Fruit fly (Drosophila melanogaster) whole organism, embryonic: ENCODE measurements around the gene Scr.
A peak's percentile ranks its signal among the peaks of the same experiment; 100 is the strongest.

ENCODE experiments used
- Aef1 ChIP-seq: fragments of 200-800 bp; sonication (Bioruptor generic); IDR thresholded peaks from 3 replicates; pipeline ENCODE4 v1.3.6; 2022; ENCODE audit warnings: missing biosample characterization, missing genetic modification characterization
- Atf-2 ChIP-seq: fragments of 200-800 bp; sonication (Bioruptor generic); optimal IDR thresholded peaks from 2 replicates; lab custom pipeline; 2016; ENCODE audit warnings: missing biosample characterization, missing genetic modification characterization
- Atf3 ChIP-seq: fragments of 200-800 bp; sonication (Bioruptor generic); optimal IDR thresholded peaks from 3 replicates; lab custom pipeline; 2016; ENCODE audit warnings: missing biosample characterization, missing genetic modification characterization
- BtbVII ChIP-seq: fragments of 200-800 bp; sonication (Bioruptor generic); optimal IDR thresholded peaks from 3 replicates; lab custom pipeline; 2017; ENCODE audit warnings: missing biosample characterization, mild to moderate bottlenecking, missing genetic modification characterization
- CG10366 ChIP-seq: fragments of 200-800 bp; sonication (Bioruptor generic); IDR thresholded peaks from 2 replicates; pipeline ENCODE4 v1.3.6; 2022; ENCODE audit warnings: missing biosample characterization, missing genetic modification characterization
- CG10462 ChIP-seq: fragments of 200-800 bp; sonication (Bioruptor generic); optimal IDR thresholded peaks from 2 replicates; lab custom pipeline; 2016; ENCODE audit warnings: missing biosample characterization, missing genetic modification characterization
- CG10959 ChIP-seq: fragments of 200-800 bp; sonication (Bioruptor generic); IDR thresholded peaks from 2 replicates; pipeline ENCODE4 v1.3.6; 2022; ENCODE audit warnings: missing biosample characterization, missing genetic modification characterization
- CG11723 ChIP-seq: fragments of 200-800 bp; sonication (Bioruptor generic); optimal IDR thresholded peaks from 2 replicates; lab custom pipeline; 2017; ENCODE audit warnings: missing biosample characterization, mild to moderate bottlenecking, missing genetic modification characterization
- CG12769 ChIP-seq: fragments of 200-800 bp; sonication (Bioruptor generic); optimal IDR thresholded peaks from 2 replicates; lab custom pipeline; 2019; ENCODE audit warnings: missing biosample characterization, mild to moderate bottlenecking, missing genetic modification characterization, moderate library complexity
- CG13123 ChIP-seq: fragments of 200-800 bp; sonication (Bioruptor generic); optimal IDR thresholded peaks from 2 replicates; lab custom pipeline; 2016; ENCODE audit warnings: missing biosample characterization, missing genetic modification characterization
- CG13287 ChIP-seq: fragments of 200-800 bp; sonication (Bioruptor generic); IDR thresholded peaks from 2 replicates; pipeline ENCODE4 v1.3.6; 2022; ENCODE audit warnings: missing biosample characterization, missing genetic modification characterization; ENCODE audit not compliant: partially characterized antibody
- CG13424 ChIP-seq: fragments of 200-800 bp; sonication (Bioruptor generic); optimal IDR thresholded peaks from 2 replicates; lab custom pipeline; 2019; ENCODE audit warnings: missing biosample characterization, mild to moderate bottlenecking, missing genetic modification characterization, moderate library complexity
- CG14965 ChIP-seq: fragments of 200-800 bp; sonication (Bioruptor generic); optimal IDR thresholded peaks from 2 replicates; lab custom pipeline; 2016; ENCODE audit warnings: missing biosample characterization, missing genetic modification characterization, borderline replicate concordance
- CG1529 ChIP-seq: fragments of 200-800 bp; sonication (Bioruptor generic); optimal IDR thresholded peaks from 3 replicates; lab custom pipeline; 2018; ENCODE audit warnings: missing biosample characterization, missing genetic modification characterization
- CG15696 ChIP-seq: fragments of 200-800 bp; sonication (Bioruptor generic); optimal IDR thresholded peaks from 2 replicates; lab custom pipeline; 2019; ENCODE audit warnings: missing biosample characterization, mild to moderate bottlenecking, missing genetic modification characterization, moderate library complexity
- CG18262 ChIP-seq: fragments of 200-800 bp; optimal IDR thresholded peaks from 3 replicates; lab custom pipeline; 2019; ENCODE audit warnings: missing biosample characterization, mild to moderate bottlenecking, missing genetic modification characterization, moderate library complexity
- CG31365 ChIP-seq: fragments of 200-800 bp; sonication (Bioruptor generic); optimal IDR thresholded peaks from 2 replicates; lab custom pipeline; 2018; ENCODE audit warnings: missing biosample characterization, mild to moderate bottlenecking, missing genetic modification characterization
- CG32767 ChIP-seq: fragments of 200-800 bp; sonication (Bioruptor generic); IDR thresholded peaks from 2 replicates; pipeline ENCODE4 v1.3.6; 2022; ENCODE audit warnings: missing biosample characterization, missing genetic modification characterization
- CG3726 ChIP-seq: fragments of 200-800 bp; sonication (Bioruptor generic); IDR thresholded peaks from 3 replicates; pipeline ENCODE4, ENCODE4 v1.3.6; 2022; ENCODE audit warnings: missing biosample characterization, missing genetic modification characterization
- CG7271 ChIP-seq: fragments of 200-800 bp; sonication (Bioruptor generic); optimal IDR thresholded peaks from 2 replicates; lab custom pipeline; 2018; ENCODE audit warnings: missing biosample characterization, mild to moderate bottlenecking, missing genetic modification characterization, moderate library complexity
- CG9437 ChIP-seq: fragments of 200-800 bp; sonication (Bioruptor generic); optimal IDR thresholded peaks from 2 replicates; lab custom pipeline; 2018; ENCODE audit warnings: missing biosample characterization, mild to moderate bottlenecking, missing genetic modification characterization
- CG9932 ChIP-seq: fragments of 200-800 bp; sonication (Bioruptor generic); IDR thresholded peaks from 2 replicates; pipeline ENCODE4 v1.3.6; 2022; ENCODE audit warnings: missing biosample characterization, missing genetic modification characterization
- Deaf1 ChIP-seq: fragments of 200-800 bp; optimal IDR thresholded peaks from 3 replicates; lab custom pipeline; 2019; ENCODE audit warnings: missing biosample characterization, mild to moderate bottlenecking, missing genetic modification characterization, moderate library complexity
- Dip2 ChIP-seq: fragments of 200-800 bp; sonication (Bioruptor generic); IDR thresholded peaks from 2 replicates; pipeline ENCODE4 v1.3.6; 2022; ENCODE audit warnings: missing biosample characterization, missing genetic modification characterization
- Dp ChIP-seq: fragments of 200-800 bp; sonication (Bioruptor generic); optimal IDR thresholded peaks from 2 replicates; lab custom pipeline; 2018; ENCODE audit warnings: missing biosample characterization, mild to moderate bottlenecking, missing genetic modification characterization, moderate library complexity
- Fer1 ChIP-seq: fragments of 200-800 bp; sonication (Bioruptor generic); optimal IDR thresholded peaks from 2 replicates; lab custom pipeline; 2017; ENCODE audit warnings: missing biosample characterization, mild to moderate bottlenecking, missing genetic modification characterization
- NFAT ChIP-seq: fragments of 200-800 bp; sonication (Bioruptor generic); IDR thresholded peaks from 2 replicates; pipeline ENCODE4 v1.3.6; 2022; ENCODE audit warnings: missing biosample characterization, missing genetic modification characterization
- Nf-YA ChIP-seq: fragments of 200-800 bp; sonication (Bioruptor generic); IDR thresholded peaks from 2 replicates; pipeline ENCODE4 v1.3.6; 2022; ENCODE audit warnings: missing biosample characterization, missing genetic modification characterization
- NfI ChIP-seq: fragments of 200-800 bp; sonication (Bioruptor generic); optimal IDR thresholded peaks from 3 replicates; lab custom pipeline; 2018; ENCODE audit warnings: missing biosample characterization, mild to moderate bottlenecking, missing genetic modification characterization, moderate library complexity
- Poxn ChIP-seq: fragments of 200-800 bp; sonication (Bioruptor generic); IDR thresholded peaks from 2 replicates; pipeline ENCODE4 v1.3.6; 2022; ENCODE audit warnings: missing biosample characterization, missing genetic modification characterization
- YL-1 ChIP-seq: fragments of 200-800 bp; sonication (Bioruptor generic); optimal IDR thresholded peaks from 3 replicates; lab custom pipeline; 2017; ENCODE audit warnings: missing biosample characterization, mild to moderate bottlenecking, missing genetic modification characterization
- bab2 ChIP-seq: fragments of 200-800 bp; sonication (Bioruptor generic); optimal IDR thresholded peaks from 2 replicates; lab custom pipeline; 2016; ENCODE audit warnings: missing biosample characterization, missing genetic modification characterization
- bcd ChIP-seq: fragments of 200-800 bp; sonication (Bioruptor generic); optimal IDR thresholded peaks from 2 replicates; lab custom pipeline; 2017; ENCODE audit warnings: missing biosample characterization, mild to moderate bottlenecking, missing genetic modification characterization
- cad ChIP-seq: fragments of >200 bp; optimal IDR thresholded peaks from 2 replicates; lab custom pipeline; 2017; ENCODE audit warnings: missing biosample characterization, missing genetic modification characterization
- dmrt99B ChIP-seq: fragments of 200-800 bp; sonication (Bioruptor generic); optimal IDR thresholded peaks from 2 replicates; lab custom pipeline; 2018; ENCODE audit warnings: missing biosample characterization, mild to moderate bottlenecking, missing genetic modification characterization, moderate library complexity
- dpn ChIP-seq, 2 experiments: fragments of 200-800 bp; sonication (Bioruptor generic); optimal IDR thresholded peaks; 3 replicates each; lab custom pipeline; 2016; ENCODE audit warnings: missing biosample characterization in 2 of 2, missing genetic modification characterization in 2 of 2
- eve ChIP-seq, 2 experiments: fragments of >200 bp; optimal IDR thresholded peaks; 2 replicates each; lab custom pipeline; 2017; ENCODE audit warnings: missing biosample characterization in 2 of 2, missing genetic modification characterization in 2 of 2
- fu2 ChIP-seq: fragments of 200-800 bp; sonication (Bioruptor generic); optimal IDR thresholded peaks from 2 replicates; lab custom pipeline; 2016; ENCODE audit warnings: missing biosample characterization, missing genetic modification characterization
- grau ChIP-seq: fragments of 200-800 bp; optimal IDR thresholded peaks from 3 replicates; lab custom pipeline; 2019; ENCODE audit warnings: missing biosample characterization, mild to moderate bottlenecking, missing genetic modification characterization, moderate library complexity
- gt ChIP-seq: fragments of 200-800 bp; sonication (Bioruptor generic); IDR thresholded peaks from 2 replicates; pipeline ENCODE4 v1.3.6; 2022; ENCODE audit warnings: missing biosample characterization, missing genetic modification characterization
- ham ChIP-seq: fragments of 200-800 bp; sonication (Bioruptor generic); IDR thresholded peaks from 2 replicates; pipeline ENCODE4 v1.3.6; 2022; ENCODE audit warnings: missing biosample characterization, missing genetic modification characterization
- ken ChIP-seq: fragments of 200-800 bp; sonication (Bioruptor generic); IDR thresholded peaks from 3 replicates; pipeline ENCODE4 v1.3.6; 2022; ENCODE audit warnings: missing biosample characterization, missing genetic modification characterization
- lab ChIP-seq: fragments of 200-800 bp; sonication (Bioruptor generic); optimal IDR thresholded peaks from 3 replicates; lab custom pipeline; 2017; ENCODE audit warnings: missing biosample characterization, missing genetic modification characterization, mild to moderate bottlenecking, moderate library complexity, missing genetic modification reagents
- shn ChIP-seq: fragments of 200-800 bp; sonication (Bioruptor generic); optimal IDR thresholded peaks from 3 replicates; lab custom pipeline; 2016; ENCODE audit warnings: missing biosample characterization, missing genetic modification characterization
- sug ChIP-seq: fragments of 200-800 bp; optimal IDR thresholded peaks from 2 replicates; lab custom pipeline; 2019; ENCODE audit warnings: missing biosample characterization, mild to moderate bottlenecking, missing genetic modification characterization, moderate library complexity
- twi ChIP-seq: fragments of 200-800 bp; optimal IDR thresholded peaks from 2 replicates; lab custom pipeline; 2019; ENCODE audit warnings: missing biosample characterization, mild to moderate bottlenecking, missing genetic modification characterization, moderate library complexity
- vvl ChIP-seq: fragments of 200-800 bp; sonication (Bioruptor generic); IDR thresholded peaks from 2 replicates; pipeline ENCODE4 v1.3.6; 2022; ENCODE audit warnings: missing biosample characterization, missing genetic modification characterization
- wor ChIP-seq: fragments of 200-800 bp; sonication (Bioruptor generic); IDR thresholded peaks from 2 replicates; pipeline ENCODE4 v1.3.6; 2022; ENCODE audit warnings: missing biosample characterization, missing genetic modification characterization
- zfh1 ChIP-seq: fragments of 200-800 bp; sonication (Bioruptor generic); IDR thresholded peaks from 3 replicates; pipeline ENCODE4 v1.3.6; 2022; ENCODE audit warnings: missing biosample characterization, missing genetic modification characterization
- zfh2 ChIP-seq: fragments of 200-800 bp; sonication (Bioruptor generic); optimal IDR thresholded peaks from 2 replicates; lab custom pipeline; 2016; ENCODE audit warnings: missing biosample characterization, missing genetic modification characterization

Gene Scr

DNA sequence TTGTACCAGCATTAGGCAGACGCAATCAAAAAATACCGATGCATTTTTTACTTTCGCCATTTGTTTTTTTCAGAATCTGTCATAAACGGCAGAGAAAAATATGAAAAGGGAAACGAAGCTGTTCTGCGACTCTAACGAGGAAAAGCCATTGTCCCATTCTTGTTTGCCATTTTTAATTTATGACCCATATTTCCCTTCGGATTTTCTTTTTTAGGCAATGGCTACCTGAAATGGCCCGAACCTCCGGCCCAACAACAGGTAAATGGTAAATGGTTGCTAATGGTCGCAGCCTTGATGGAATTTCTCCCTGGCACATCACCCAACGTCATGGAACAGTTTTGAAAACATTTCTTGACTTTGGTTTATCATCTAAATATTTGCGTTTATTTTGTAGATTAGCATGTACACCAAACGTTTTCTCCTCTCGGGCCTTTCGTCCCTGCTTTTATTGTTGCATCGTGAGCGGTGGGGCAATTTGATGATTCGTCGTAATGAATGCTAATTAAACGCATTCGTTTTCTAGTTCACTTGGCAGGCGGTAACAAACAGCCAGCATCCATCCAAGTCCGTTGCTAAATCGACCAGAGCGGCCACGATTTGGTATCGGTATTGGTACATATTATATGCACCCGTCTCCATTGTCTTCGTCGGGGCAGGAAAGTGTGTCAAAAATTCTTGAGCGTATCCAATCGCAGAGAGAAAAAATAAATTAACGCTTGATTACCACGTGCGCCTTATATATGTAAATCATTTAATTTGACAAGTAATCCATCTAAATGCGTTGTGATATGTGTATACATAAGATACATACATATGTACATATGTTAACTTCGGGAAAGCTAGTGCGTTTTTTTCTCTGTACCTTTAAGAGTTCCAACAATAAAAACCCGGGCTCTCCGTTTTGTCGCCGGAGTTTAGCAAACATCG, 31.5 kb downstream of the Scr start (continued):
- no peak for TF ChIP-seq Fer1 (GFP tag; lab: Kevin White, UChicago)
- peak; percentile 2 for TF ChIP-seq shn
- peak; percentile 30 for TF ChIP-seq CG11723 (GFP tag; lab: Kevin White, UChicago)
- peak; percentile 64 for TF ChIP-seq dmrt99B (tag; lab: Kevin White, UChicago)
- TF ChIP-seq NfI (GFP tag; lab: Kevin White, UChicago) = no peak
- TF ChIP-seq twi (tag; lab: Kevin White, UChicago) = no peak
- no peak for TF ChIP-seq CG12769 (tag; lab: Kevin White, UChicago)
- no peak for TF ChIP-seq NFAT
- peak; percentile 72; the same call in 2 of the 3 replicates for TF ChIP-seq ken (GFP tag; lab: Robert Waterston, UW)
- peak; percentile 68; the same call in 2 of the 3 replicates for TF ChIP-seq zfh1 (GFP tag; lab: Robert Waterston, UW)
- no peak for TF ChIP-seq Nf-YA (GFP tag; lab: Robert Waterston, UW)
- TF ChIP-seq Poxn = no peak
- no peak for TF ChIP-seq CG7271
- peak; percentile 12 for TF ChIP-seq bcd (GFP tag; lab: Kevin White, UChicago)
- TF ChIP-seq CG3726 (GFP tag; lab: Robert Waterston, UW) = no peak
- TF ChIP-seq CG14965 (GFP tag; lab: Kevin White, UChicago) = peak; percentile 10
- peak; percentile 48 for TF ChIP-seq CG1529 (GFP tag; lab: Kevin White, UChicago)
- TF ChIP-seq grau (tag; lab: Kevin White, UChicago) = peak; percentile 46
- no peak for TF ChIP-seq gt (GFP tag; lab: Robert Waterston, UW)
- TF ChIP-seq sug = no peak
- peak; percentile 52 for TF ChIP-seq CG9437
- no peak for TF ChIP-seq lab (GFP tag; lab: Kevin White, UChicago)
- no peak for TF ChIP-seq eve (GFP tag; optimal IDR thresholded peaks at IDR 0.05; lab: Kevin White, UChicago)
- no peak for TF ChIP-seq CG10462 (GFP tag; lab: Kevin White, UChicago)
- peak; percentile 39; the same call in 1 of the 2 replicates for TF ChIP-seq CG32767 (GFP tag; lab: Robert Waterston, UW)
- TF ChIP-seq Atf3 (GFP tag; lab: Kevin White, UChicago) = no peak
- TF ChIP-seq CG9932 (GFP tag; lab: Robert Waterston, UW) = no peak
- peak; percentile 54 for TF ChIP-seq bab2
- no peak for TF ChIP-seq YL-1 (GFP tag; lab: Kevin White, UChicago)
- no peak for TF ChIP-seq CG13123
- no peak for TF ChIP-seq CG15696 (tag; lab: Kevin White, UChicago)
- 0 out of 3 replicates have a peak, but pooled peaks have one; percentile 33 for TF ChIP-seq Aef1 (GFP tag; lab: Robert Waterston, UW)
- no peak; the same call in 1 of the 2 replicates for TF ChIP-seq CG10959 (GFP tag; lab: Robert Waterston, UW)
- TF ChIP-seq CG18262 (tag; lab: Kevin White, UChicago) = peak; percentile 69
- TF ChIP-seq CG31365 (tag; lab: Kevin White, UChicago) = no peak
- no peak for TF ChIP-seq CG13287 (GFP tag; lab: Robert Waterston, UW)
- no peak for TF ChIP-seq zfh2
- TF ChIP-seq BtbVII (GFP tag; lab: Kevin White, UChicago) = no peak
- TF ChIP-seq CG13424 (tag; lab: Kevin White, UChicago) = peak; percentile 39
- peak; percentile 93 for TF ChIP-seq cad (GFP tag; lab: Kevin White, UChicago)
- TF ChIP-seq dpn (GFP tag; optimal IDR thresholded peaks at IDR 0.05; lab: Kevin White, UChicago) = peak; percentile 14 to 42
- TF ChIP-seq Dp (GFP tag; lab: Kevin White, UChicago) = no peak
- peak; percentile 70 for TF ChIP-seq vvl (GFP tag; lab: Robert Waterston, UW)
- no peak for TF ChIP-seq wor (GFP tag; lab: Robert Waterston, UW)
- no peak for TF ChIP-seq fu2 (GFP tag; lab: Kevin White, UChicago)
- TF ChIP-seq Dip2 (GFP tag; lab: Robert Waterston, UW) = no peak
- TF ChIP-seq Atf-2 (GFP tag; lab: Kevin White, UChicago) = peak; percentile 36
- peak; percentile 65 for TF ChIP-seq CG10366 (GFP tag; lab: Robert Waterston, UW)
- no peak for TF ChIP-seq ham (GFP tag; lab: Robert Waterston, UW)
- TF ChIP-seq Deaf1 (tag; lab: Kevin White, UChicago) = no peak
